Fruit fly (Drosophila melanogaster) whole organism, prepupa: Measurements from ENCODE around the gene Cpr72Eb.

ENCODE experiments used
- CG6163 ChIP-seq: fragments of 200-800 bp; sonication (Bioruptor generic); IDR thresholded peaks from 3 replicates; pipeline ENCODE4 v1.3.6; 2022; ENCODE audit warnings: missing biosample characterization, missing genetic modification characterization
- Hr4 ChIP-seq: fragments of 200-800 bp; sonication (Bioruptor generic); optimal IDR thresholded peaks from 3 replicates; lab custom pipeline; 2016; ENCODE audit warnings: missing biosample characterization, missing genetic modification characterization
- Met ChIP-seq: fragments of 200-800 bp; sonication (Bioruptor generic); optimal IDR thresholded peaks from 3 replicates; lab custom pipeline; 2016; ENCODE audit warnings: missing biosample characterization, missing genetic modification characterization
- Sox102F ChIP-seq: fragments of 200-800 bp; sonication (Bioruptor generic); optimal IDR thresholded peaks from 2 replicates; lab custom pipeline; 2016; ENCODE audit warnings: missing biosample characterization, mild to moderate bottlenecking, missing genetic modification characterization
- net ChIP-seq: fragments of 200-800 bp; sonication (Bioruptor generic); optimal IDR thresholded peaks from 3 replicates; lab custom pipeline; 2016; ENCODE audit warnings: missing biosample characterization, missing genetic modification characterization
- topi ChIP-seq: fragments of 200-800 bp; sonication (Bioruptor generic); optimal IDR thresholded peaks from 3 replicates; lab custom pipeline; 2016; ENCODE audit warnings: missing biosample characterization, missing genetic modification characterization

DNA sequence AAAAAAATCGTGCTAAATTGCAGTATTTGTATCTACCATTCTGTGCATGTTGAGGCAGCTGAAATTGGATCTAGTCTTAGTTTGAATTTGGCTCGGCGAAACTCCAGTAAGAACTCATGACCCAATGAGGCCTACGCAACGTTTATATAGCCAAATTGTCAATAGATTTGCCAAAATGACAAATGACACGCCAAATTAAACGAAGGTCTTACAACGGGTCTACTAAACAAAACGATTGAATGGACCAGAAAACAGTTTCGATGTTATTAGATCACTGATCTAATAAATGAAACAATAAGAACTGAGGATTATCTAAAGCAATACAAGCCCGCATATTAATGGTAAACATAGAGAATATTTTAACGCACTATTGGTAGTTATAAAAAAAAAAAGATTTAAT is 43.5 kb upstream of the Cpr72Eb start, which contains the start of gene CG42718:
- no peak for TF ChIP-seq net (GFP tag; lab: Kevin White, UChicago)
- TF ChIP-seq CG6163 (GFP tag; lab: Robert Waterston, UW): no peak
- TF ChIP-seq topi (GFP tag; lab: Kevin White, UChicago): no peak
- TF ChIP-seq Met (GFP tag; lab: Kevin White, UChicago): no peak
- no peak for TF ChIP-seq Sox102F (GFP tag; lab: Kevin White, UChicago)
- TF ChIP-seq Hr4 (GFP tag; lab: Kevin White, UChicago): no peak
